Worm (Caenorhabditis elegans) whole organism, L4 larva: ENCODE results near the gene nstp-1.

ENCODE experiments used
- F26F4.8 ChIP-seq: fragments of 200-800 bp; sonication (Bioruptor generic); conservative IDR thresholded peaks from 2 replicates; pipeline ENCODE4 v1.3.6; 2022; ENCODE audit warnings: missing genetic modification characterization, missing compliant biosample characterization
- F37D6.2 ChIP-seq: sonication (generic microtip); optimal IDR thresholded peaks from 2 replicates; lab custom pipeline; 2016; ENCODE audit warnings: mild to moderate bottlenecking, missing genetic modification characterization, missing compliant biosample characterization
- F44E2.7 ChIP-seq: fragments of 200-800 bp; sonication (Bioruptor generic); IDR thresholded peaks from 2 replicates; pipeline ENCODE4 v2.1.2; 2022; ENCODE audit warnings: missing genetic modification characterization, missing compliant biosample characterization
- F49E8.2 ChIP-seq: sonication (generic microtip); optimal IDR thresholded peaks from 2 replicates; lab custom pipeline; 2016; ENCODE audit warnings: missing compliant biosample characterization, mild to moderate bottlenecking, missing genetic modification characterization, borderline replicate concordance
- R02D3.7 ChIP-seq: fragments of 150-350 bp; sonication (generic microtip); optimal IDR thresholded peaks from 3 replicates; lab custom pipeline; 2014; ENCODE audit warnings: missing biosample characterization, missing genetic modification characterization
- T20F7.1 ChIP-seq: fragments of 200-800 bp; sonication (Bioruptor generic); optimal IDR thresholded peaks from 2 replicates; lab custom pipeline; 2018; ENCODE audit warnings: mild to moderate bottlenecking, missing genetic modification characterization, missing compliant biosample characterization
- aha-1 ChIP-seq: fragments of 150-350 bp; peaks from one replicate; lab custom pipeline; 2014; ENCODE audit warnings: missing biosample characterization, missing genetic modification characterization
- ceh-20 ChIP-seq: fragments of 200-800 bp; sonication (Bioruptor generic); IDR thresholded peaks from 2 replicates; pipeline ENCODE4 v1.3.6; 2022; ENCODE audit warnings: missing genetic modification reagents, missing genetic modification characterization, missing compliant biosample characterization
- cey-2 ChIP-seq: sonication (generic microtip); optimal IDR thresholded peaks from 3 replicates; lab custom pipeline; 2017; ENCODE audit warnings: missing genetic modification characterization, mild to moderate bottlenecking, missing compliant biosample characterization, antibody characterized with exemption, borderline replicate concordance; ENCODE audit not compliant: insufficient read depth
- daf-16 ChIP-seq, 3 experiments: sonication (generic microtip); optimal IDR thresholded peaks; 2 replicates each; lab custom pipeline; 2016 to 2017; ENCODE audit warnings: missing genetic modification characterization in 3 of 3, missing genetic modification reagents in 3 of 3, mild to moderate bottlenecking in 2 of 3, missing compliant biosample characterization in 2 of 3, missing biosample characterization in 1 of 3, moderate library complexity in 1 of 3
- daf-8 ChIP-seq: fragments of 200-800 bp; sonication (Bioruptor generic); IDR thresholded peaks from 2 replicates; pipeline ENCODE4 v1.3.6; 2022; ENCODE audit warnings: missing genetic modification characterization, missing compliant biosample characterization
- dmd-6 ChIP-seq: fragments of 200-800 bp; sonication (Bioruptor generic); IDR thresholded peaks from 2 replicates; pipeline ENCODE4 v1.3.6; 2022; ENCODE audit warnings: missing genetic modification reagents, missing genetic modification characterization, missing compliant biosample characterization
- dpl-1 ChIP-seq: fragments of 150-350 bp; optimal IDR thresholded peaks from 2 replicates; lab custom pipeline; 2014; ENCODE audit warnings: missing biosample characterization, missing genetic modification reagents, missing genetic modification characterization
- dve-1 ChIP-seq: sonication (generic microtip); optimal IDR thresholded peaks from 2 replicates; lab custom pipeline; 2017; ENCODE audit warnings: antibody characterized with exemption, mild to moderate bottlenecking, missing genetic modification characterization, missing compliant biosample characterization; ENCODE audit not compliant: insufficient read depth
- egl-43 ChIP-seq: fragments of 200-800 bp; sonication (Bioruptor generic); IDR thresholded peaks from 2 replicates; pipeline ENCODE4 v1.3.6; 2022; ENCODE audit warnings: missing genetic modification reagents, missing genetic modification characterization, missing compliant biosample characterization
- hlh-30 ChIP-seq: sonication (generic microtip); optimal IDR thresholded peaks from 2 replicates; lab custom pipeline; 2017; ENCODE audit warnings: antibody characterized with exemption, mild to moderate bottlenecking, missing genetic modification characterization, missing compliant biosample characterization; ENCODE audit not compliant: insufficient read depth
- hmg-1.1 ChIP-seq: fragments of 200-800 bp; sonication (Bioruptor generic); IDR thresholded peaks from 2 replicates; pipeline ENCODE4 v1.3.6; 2022; ENCODE audit warnings: missing genetic modification reagents, missing genetic modification characterization, missing compliant biosample characterization
- lim-7 ChIP-seq: fragments of 200-800 bp; sonication (Bioruptor generic); IDR thresholded peaks from 2 replicates; pipeline ENCODE4 v1.3.6; 2022; ENCODE audit warnings: missing genetic modification characterization, missing compliant biosample characterization
- lin-15B ChIP-seq: fragments of 150-350 bp; sonication (generic microtip); optimal IDR thresholded peaks from 3 replicates; lab custom pipeline; 2014; ENCODE audit warnings: missing biosample characterization, missing genetic modification characterization
- lin-38 ChIP-seq: fragments of 200-800 bp; sonication (Bioruptor generic); IDR thresholded peaks from 2 replicates; pipeline ENCODE4 v1.3.6; 2022; ENCODE audit warnings: missing genetic modification reagents, missing genetic modification characterization, missing compliant biosample characterization
- lin-39 ChIP-seq: fragments of 150-350 bp; optimal IDR thresholded peaks from 2 replicates; lab custom pipeline; 2014; ENCODE audit warnings: missing biosample characterization, missing genetic modification reagents, missing genetic modification characterization
- lsy-2 ChIP-seq, 2 experiments: fragments of 150-350 bp in 1 of 2; sonication (generic microtip) in 1 of 2; optimal IDR thresholded peaks; 2 replicates each; lab custom pipeline; 2014 to 2017; ENCODE audit warnings: missing biosample characterization in 2 of 2, missing genetic modification characterization in 2 of 2
- madf-9 ChIP-seq: fragments of 200-800 bp; sonication (Bioruptor generic); conservative IDR thresholded peaks from 2 replicates; pipeline ENCODE4 v1.3.6; 2022; ENCODE audit warnings: missing genetic modification reagents, missing genetic modification characterization, missing compliant biosample characterization
- mdt-29 ChIP-seq: fragments of 200-800 bp; sonication (Bioruptor generic); IDR thresholded peaks from 2 replicates; pipeline ENCODE4 v1.3.6; 2022; ENCODE audit warnings: missing genetic modification reagents, missing genetic modification characterization, missing compliant biosample characterization
- nhr-11 ChIP-seq: fragments of 150-350 bp; optimal IDR thresholded peaks from 2 replicates; lab custom pipeline; 2014; ENCODE audit warnings: missing biosample characterization, missing genetic modification characterization
- nhr-25 ChIP-seq: sonication (generic microtip); optimal IDR thresholded peaks from 2 replicates; lab custom pipeline; 2017; ENCODE audit warnings: missing genetic modification characterization, mild to moderate bottlenecking, missing compliant biosample characterization, antibody characterized with exemption, moderate library complexity, borderline replicate concordance; ENCODE audit not compliant: insufficient read depth
- nhr-28 ChIP-seq: fragments of 150-350 bp; optimal IDR thresholded peaks from 2 replicates; lab custom pipeline; 2014; ENCODE audit warnings: missing biosample characterization, missing genetic modification characterization
- nhr-41 ChIP-seq: fragments of 200-800 bp; sonication (Bioruptor generic); IDR thresholded peaks from 2 replicates; pipeline ENCODE4 v1.3.6; 2022; ENCODE audit warnings: missing genetic modification reagents, missing genetic modification characterization, missing compliant biosample characterization
- nhr-42 ChIP-seq: fragments of 200-800 bp; sonication (Bioruptor generic); IDR thresholded peaks from 2 replicates; pipeline ENCODE4 v1.3.6; 2022; ENCODE audit warnings: missing genetic modification characterization, missing compliant biosample characterization
- nhr-48 ChIP-seq: sonication (generic microtip); optimal IDR thresholded peaks from 2 replicates; lab custom pipeline; 2016; ENCODE audit warnings: mild to moderate bottlenecking, missing genetic modification characterization, missing compliant biosample characterization
- nhr-76 ChIP-seq: fragments of 150-350 bp; optimal IDR thresholded peaks from 2 replicates; lab custom pipeline; 2014; ENCODE audit warnings: missing biosample characterization, missing genetic modification characterization
- skn-1 ChIP-seq: fragments of 150-350 bp; optimal IDR thresholded peaks from 2 replicates; lab custom pipeline; 2014; ENCODE audit warnings: missing biosample characterization, missing genetic modification characterization
- tag-97 ChIP-seq: fragments of 200-800 bp; sonication (Bioruptor generic); IDR thresholded peaks from 2 replicates; pipeline ENCODE4 v1.3.6; 2022; ENCODE audit warnings: missing genetic modification characterization, missing compliant biosample characterization
- zip-2 ChIP-seq: fragments of 150-350 bp; optimal IDR thresholded peaks from 2 replicates; lab custom pipeline; 2014; ENCODE audit warnings: missing biosample characterization, missing genetic modification characterization
- ztf-7 ChIP-seq: fragments of 150-350 bp; optimal IDR thresholded peaks from 2 replicates; lab custom pipeline; 2014; ENCODE audit warnings: missing biosample characterization, missing genetic modification characterization

Gene nstp-1

ce11 chrIV:8979062-8979612 lies 5.5 kb upstream of the nstp-1 start (continued):
- TF ChIP-seq T20F7.1 (GFP tag; lab: Kevin White, UChicago): no peak
- no peak for TF ChIP-seq dpl-1 (GFP tag; lab: Kevin White, UChicago)
- TF ChIP-seq zip-2 (tag; lab: Kevin White, UChicago): no peak

- TF ChIP-seq dmd-6 (GFP tag; lab: Robert Waterston, UW): peak; percentile 16; the same call in 1 of the 2 replicates
- no peak for TF ChIP-seq daf-8
- TF ChIP-seq zip-2 (tag; lab: Kevin White, UChicago): no peak
- TF ChIP-seq tag-97 (GFP tag; lab: Robert Waterston, UW): no peak
- TF ChIP-seq aha-1 (tag; lab: Kevin White, UChicago): peak; percentile 18
- TF ChIP-seq cey-2: peak; percentile 38
- peak; percentile 22 for TF ChIP-seq nhr-76
Measured at ce11 chrIV:8979695-8980094, 5.0 kb upstream of the nstp-1 start, which contains the start of gene col-119. Gene col-119 (minus strand): TSS chrIV:8979795.

- no peak for TF ChIP-seq nhr-48
- no peak for TF ChIP-seq nhr-25 (tag; lab: Kevin White, UChicago)
- TF ChIP-seq daf-16 (GFP tag; optimal IDR thresholded peaks at IDR 0.05; lab: Kevin White, UChicago): no peak
- TF ChIP-seq daf-16 (tag; optimal IDR thresholded peaks at IDR 0.05; lab: Kevin White, UChicago): peak; percentile 49
- no peak for TF ChIP-seq mdt-29 (GFP tag; lab: Robert Waterston, UW)
- TF ChIP-seq egl-43 (GFP tag; lab: Robert Waterston, UW): no peak
- no peak for TF ChIP-seq lin-38 (GFP tag; lab: Robert Waterston, UW)
- TF ChIP-seq nhr-28 (tag; lab: Kevin White, UChicago): peak; percentile 7
- TF ChIP-seq F49E8.2 (tag; lab: Kevin White, UChicago): no peak
- TF ChIP-seq hlh-30 (tag; lab: Kevin White, UChicago): no peak
- peak; percentile 44 for TF ChIP-seq dve-1 (tag; lab: Kevin White, UChicago)
- TF ChIP-seq hmg-1.1 (GFP tag; lab: Robert Waterston, UW): 0 out of 2 replicates have a peak, but pooled peaks have one; percentile 35
- TF ChIP-seq lin-39 (tag; lab: Kevin White, UChicago): no peak
- no peak for TF ChIP-seq madf-9 (GFP tag; lab: Robert Waterston, UW)
Measured at ce11 chrIV:8986761-8987316, 2.2 kb downstream of the nstp-1 start, which contains the start of gene bre-1. Gene bre-1 (plus strand): TSS chrIV:8987266.

- TF ChIP-seq F44E2.7 (GFP tag; lab: Robert Waterston, UW) (no peak), nhr-11 (tag; lab: Kevin White, UChicago) (no peak)
Measured at ce11 chrIV:8992786-8993185, 8.1 kb downstream of the nstp-1 start, which contains the start of gene mltn-12. Gene mltn-12 (plus strand): TSS chrIV:8993086.

- TF ChIP-seq lim-7 (no peak), dve-1 (tag; lab: Kevin White, UChicago) (no peak), lsy-2 (tag; optimal IDR thresholded peaks at IDR 0.05; lab: Kevin White, UChicago) (no peak), F37D6.2 (tag; lab: Kevin White, UChicago) (no peak), R02D3.7 (tag; lab: Kevin White, UChicago) (no peak), lin-15B (tag; lab: Kevin White, UChicago) (no peak)
Measured at ce11 chrIV:8994487-8994886, 9.8 kb downstream of the nstp-1 start.

ce11 chrIV:9000664-9001063 lies 16.0 kb downstream of the nstp-1 start:
- no peak for TF ChIP-seq nhr-42 (GFP tag; lab: Robert Waterston, UW)
- no peak for TF ChIP-seq nhr-41
- no peak for TF ChIP-seq ztf-7 (tag; lab: Kevin White, UChicago)
- no peak for TF ChIP-seq ceh-20
- TF ChIP-seq F26F4.8 (GFP tag; lab: Robert Waterston, UW): no peak
- TF ChIP-seq skn-1 (tag; lab: Kevin White, UChicago): no peak
